Fruit fly (Drosophila melanogaster): ENCODE data around the gene ss.

DNA sequence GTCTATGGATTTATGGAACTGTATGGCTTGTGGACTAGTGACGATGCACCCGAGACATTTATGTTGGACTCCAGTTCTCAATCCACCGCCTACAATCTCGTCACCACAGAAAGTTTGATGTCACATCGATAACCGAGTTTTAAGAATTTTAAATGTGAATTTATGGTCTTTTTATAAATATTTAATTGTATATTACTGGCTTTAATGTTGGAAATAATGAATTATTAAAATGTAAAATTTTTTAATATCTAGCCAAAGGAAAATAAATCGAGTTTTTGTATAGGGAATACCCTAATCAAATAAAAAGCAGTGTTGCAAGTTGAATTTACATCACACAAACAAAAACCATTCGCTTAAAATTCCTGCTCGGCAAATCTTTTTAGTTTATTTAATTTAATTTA lies 29.2 kb upstream of the ss start, which contains the start of gene Fntb:
- TF ChIP-seq kay (GFP tag; ENCODE audit: borderline replicate concordance) (peak; percentile 97), Mnt (GFP tag; optimal IDR thresholded peaks at IDR 0.05) (peak; percentile 56), tj (GFP tag; optimal IDR thresholded peaks at IDR 0.05) (peak; percentile 29), ovo (GFP tag; optimal IDR thresholded peaks at IDR 0.05) (no peak), CG12768 (GFP tag; optimal IDR thresholded peaks at IDR 0.05) (peak; percentile 62), pad (GFP tag; optimal IDR thresholded peaks at IDR 0.05) (peak; percentile 56), toe (GFP tag; optimal IDR thresholded peaks at IDR 0.05) (peak; percentile 55), CG7045 (GFP tag; optimal IDR thresholded peaks at IDR 0.05) (peak; percentile 45), Crg-1 (GFP tag; optimal IDR thresholded peaks at IDR 0.05) (peak; percentile 5), CG11617 (GFP tag; optimal IDR thresholded peaks at IDR 0.05) (peak; percentile 64), cnc (optimal IDR thresholded peaks at IDR 0.05) (no peak)

Data from whole organism, adult.